Worm (Caenorhabditis elegans): ENCODE results near the gene ndua-5.

ce11 chrIV:9538214-9538613 is 13.5 kb upstream of the ndua-5 start:
- TF ChIP-seq elt-1 (tag; optimal IDR thresholded peaks at IDR 0.05; ENCODE audit: borderline replicate concordance, insufficient read depth) (no peak), lin-13 (tag; optimal IDR thresholded peaks at IDR 0.05) (no peak), nhr-28 (tag; optimal IDR thresholded peaks at IDR 0.05) (no peak), snpc-4 (tag; optimal IDR thresholded peaks at IDR 0.05) (no peak), unc-39 (tag; optimal IDR thresholded peaks at IDR 0.05) (no peak), nhr-12 (tag; optimal IDR thresholded peaks at IDR 0.05) (no peak), nhr-237 (tag; optimal IDR thresholded peaks at IDR 0.05) (no peak), blmp-1 (tag; optimal IDR thresholded peaks at IDR 0.05) (no peak), unc-62 (GFP tag; optimal IDR thresholded peaks at IDR 0.05) (peak; percentile 98), nhr-2 (tag; optimal IDR thresholded peaks at IDR 0.05) (no peak)
